Fruit fly (Drosophila melanogaster) whole organism: Measurements from ENCODE around the gene CG42467.

Experiments used
- CG8478 ChIP-seq: fragments of >200 bp; optimal IDR thresholded peaks from 2 replicates; lab custom pipeline; 2018; ENCODE audit warnings: inconsistent platforms
- pan ChIP-seq: fragments of >200 bp; optimal IDR thresholded peaks from 2 replicates; lab custom pipeline; 2017

- TF ChIP-seq pan (lab: Kevin White, UChicago) (no peak), CG8478 (lab: Kevin White, UChicago) (no peak)
Measured at dm6 chr2L:3731055-3731454, 30.0 kb downstream of the CG42467 start.
